Fruit fly (Drosophila melanogaster): Measurements from ENCODE around the gene IP3K2.

The IP3K2 gene

dm6 chrX:13307189-13307588, 3.8 kb downstream of the IP3K2 start (continued):
- TF ChIP-seq nmo (GFP tag; optimal IDR thresholded peaks at IDR 0.05) (peak; percentile 51), cwo (GFP tag; optimal IDR thresholded peaks at IDR 0.05) (peak; percentile 28), hkb (optimal IDR thresholded peaks at IDR 0.05) (no peak), hkb (GFP tag; IDR thresholded peaks at IDR 0.05) (0 out of 2 replicates have a peak, but pooled peaks have one; percentile 14), CG2120 (GFP tag; optimal IDR thresholded peaks at IDR 0.05) (peak; percentile 44), bsh (GFP tag; optimal IDR thresholded peaks at IDR 0.05) (peak in 1 of 2 experiments; percentile 12), CG11504 (tag; optimal IDR thresholded peaks at IDR 0.05) (peak; percentile 61), CG15601 (tag; optimal IDR thresholded peaks at IDR 0.05) (peak; percentile 8), zf30C (GFP tag; optimal IDR thresholded peaks at IDR 0.05) (no peak), Ets65A (GFP tag) (peak; percentile 60), CG17385 (GFP tag; optimal IDR thresholded peaks at IDR 0.05) (peak; percentile 36), tin (GFP tag; optimal IDR thresholded peaks at IDR 0.05) (no peak), cg (GFP tag; optimal IDR thresholded peaks at IDR 0.05) (no peak), CG10209 (GFP tag; optimal IDR thresholded peaks at IDR 0.05) (peak; percentile 20), Max (GFP tag; optimal IDR thresholded peaks at IDR 0.05) (peak; percentile 15), CG18262 (tag; optimal IDR thresholded peaks at IDR 0.05) (peak; percentile 37), CG14441 (GFP tag; IDR thresholded peaks at IDR 0.05) (no peak), hbn (GFP tag; IDR thresholded peaks at IDR 0.05; ENCODE audit: partially characterized antibody) (no peak), CG9437 (GFP tag; optimal IDR thresholded peaks at IDR 0.05) (peak; percentile 43), Doc3 (GFP tag; IDR thresholded peaks at IDR 0.05; ENCODE audit: partially characterized antibody) (no peak), CG8924 (tag; optimal IDR thresholded peaks at IDR 0.05) (peak; percentile 29), CG11723 (GFP tag; optimal IDR thresholded peaks at IDR 0.05) (peak; percentile 32), CG16779 (GFP tag; IDR thresholded peaks at IDR 0.05) (no peak), Mrtf (GFP tag; IDR thresholded peaks at IDR 0.05) (no peak), CG18619 (GFP tag; optimal IDR thresholded peaks at IDR 0.05) (peak; percentile 43), sens (GFP tag) (peak; percentile 71), CG10462 (GFP tag; optimal IDR thresholded peaks at IDR 0.05) (peak; percentile 2), caup (GFP tag; optimal IDR thresholded peaks at IDR 0.05; ENCODE audit: severe bottlenecking) (no peak), knrl (GFP tag; IDR thresholded peaks at IDR 0.05; ENCODE audit: partially characterized antibody) (no peak), ssp (GFP tag; IDR thresholded peaks at IDR 0.05) (no peak), prd (optimal IDR thresholded peaks at IDR 0.05) (no peak), prd (GFP tag; IDR thresholded peaks at IDR 0.05) (peak; percentile 32; the same call in 1 of the 3 replicates), CG6689 (GFP tag; IDR thresholded peaks at IDR 0.05) (0 out of 2 replicates have a peak, but pooled peaks have one; percentile 9), CG17328 (GFP tag; IDR thresholded peaks at IDR 0.05) (0 out of 2 replicates have a peak, but pooled peaks have one; percentile 19), CoRest (tag; optimal IDR thresholded peaks at IDR 0.05) (peak; percentile 61), sug (tag; optimal IDR thresholded peaks at IDR 0.05) (peak; percentile 3), lmd (GFP tag; IDR thresholded peaks at IDR 0.05) (peak; percentile 25; the same call in 1 of the 2 replicates), peb (GFP tag; IDR thresholded peaks at IDR 0.05) (no peak), CG15479 (GFP tag; optimal IDR thresholded peaks at IDR 0.05) (no peak), CG6765 (GFP tag; optimal IDR thresholded peaks at IDR 0.05) (no peak), dysf (GFP tag; IDR thresholded peaks at IDR 0.05) (peak; percentile 34; the same call in 1 of the 3 replicates), Ptx1 (GFP tag; IDR thresholded peaks at IDR 0.05) (peak; percentile 35), dmrt99B (tag; optimal IDR thresholded peaks at IDR 0.05) (peak; percentile 57), zen (tag; optimal IDR thresholded peaks at IDR 0.05) (no peak), CG2875 (GFP tag; optimal IDR thresholded peaks at IDR 0.05) (peak; percentile 18), GATAe (GFP tag; conservative IDR thresholded peaks at IDR 0.05) (no peak), phol (tag; optimal IDR thresholded peaks at IDR 0.05) (peak; percentile 35), NfI (GFP tag; optimal IDR thresholded peaks at IDR 0.05) (peak; percentile 15), gem (tag; optimal IDR thresholded peaks at IDR 0.05) (peak; percentile 58), bcd (GFP tag; optimal IDR thresholded peaks at IDR 0.05) (peak; percentile 14)

Measured in whole organism, embryonic.